Fruit fly (Drosophila melanogaster): ENCODE measurements around the gene CG14042.

The CG14042 gene

DNA sequence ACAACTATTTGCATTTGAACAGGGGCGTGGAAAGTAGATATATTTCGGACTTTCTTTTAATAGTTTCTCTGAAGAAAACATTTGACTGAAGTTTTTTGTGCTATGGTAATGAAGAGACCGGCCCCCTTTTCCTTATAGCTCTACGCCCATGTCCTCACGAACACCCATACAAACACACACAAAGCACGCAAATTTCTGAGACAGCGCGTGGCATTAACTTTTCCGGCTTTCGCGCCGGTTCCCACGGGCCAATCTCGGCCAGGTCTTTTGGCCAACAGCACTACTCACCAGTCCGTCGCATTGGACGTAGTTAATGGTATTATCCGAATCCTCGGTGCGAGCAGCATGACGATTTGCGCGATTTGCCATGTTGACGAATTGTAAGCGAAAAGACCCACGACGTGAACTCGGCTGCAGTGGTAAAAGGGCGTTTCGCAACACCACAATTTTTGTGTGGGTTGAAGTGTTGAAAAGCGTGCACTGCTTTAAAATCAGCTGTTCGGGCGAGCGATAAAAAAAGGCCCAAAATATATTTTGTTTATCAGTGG is 14.9 kb downstream of the CG14042 start, which contains the start of gene senju (continued):
- TF ChIP-seq CG3407 (GFP tag; optimal IDR thresholded peaks at IDR 0.05) = peak; percentile 66
- TF ChIP-seq CG1647 (GFP tag; optimal IDR thresholded peaks at IDR 0.05) = peak; percentile 45
- TF ChIP-seq run (tag; optimal IDR thresholded peaks at IDR 0.05) = peak; percentile 61
- TF ChIP-seq jing (GFP tag; optimal IDR thresholded peaks at IDR 0.05) = peak; percentile 76
- TF ChIP-seq scrt (GFP tag; optimal IDR thresholded peaks at IDR 0.05) = peak; percentile 65
- TF ChIP-seq pzg (GFP tag; optimal IDR thresholded peaks at IDR 0.05) = peak; percentile 95
- TF ChIP-seq Ssrp (tag; optimal IDR thresholded peaks at IDR 0.05) = peak; percentile 66
- TF ChIP-seq salm (tag; optimal IDR thresholded peaks at IDR 0.05) = peak; percentile 47
- TF ChIP-seq prd (optimal IDR thresholded peaks at IDR 0.05) = no peak
- peak; percentile 84 for TF ChIP-seq prd (GFP tag; IDR thresholded peaks at IDR 0.05)
- no peak for TF ChIP-seq CG7963 (GFP tag; IDR thresholded peaks at IDR 0.05; ENCODE audit: partially characterized antibody)
- TF ChIP-seq Kr (GFP tag; optimal IDR thresholded peaks at IDR 0.05) = peak; percentile 33
- TF ChIP-seq Deaf1 (tag; optimal IDR thresholded peaks at IDR 0.05) = peak; percentile 86
- TF ChIP-seq sob (GFP tag; IDR thresholded peaks at IDR 0.05) = peak; percentile 84
- TF ChIP-seq odd (GFP tag; optimal IDR thresholded peaks at IDR 0.05) = peak; percentile 79
- TF ChIP-seq trem (tag; optimal IDR thresholded peaks at IDR 0.05) = peak; percentile 51
- TF ChIP-seq Max (GFP tag; optimal IDR thresholded peaks at IDR 0.05) = peak; percentile 90
- TF ChIP-seq ase (GFP tag; IDR thresholded peaks at IDR 0.05) = peak; percentile 76
- TF ChIP-seq pros (GFP tag; optimal IDR thresholded peaks at IDR 0.05) = peak; percentile 20
- TF ChIP-seq peb (GFP tag; IDR thresholded peaks at IDR 0.05) = no peak; the same call in 1 of the 2 replicates
- peak; percentile 83 for TF ChIP-seq CG14441 (GFP tag; IDR thresholded peaks at IDR 0.05)
- TF ChIP-seq tx (GFP tag; optimal IDR thresholded peaks at IDR 0.05) = peak; percentile 82
- peak; percentile 33 for TF ChIP-seq CG3838 (GFP tag; optimal IDR thresholded peaks at IDR 0.05)
- 0 out of 2 replicates have a peak, but pooled peaks have one; percentile 30 for TF ChIP-seq Oaz (GFP tag; IDR thresholded peaks at IDR 0.05)
- peak; percentile 79 for TF ChIP-seq stwl (tag; optimal IDR thresholded peaks at IDR 0.05)
- TF ChIP-seq ash1 (GFP tag; optimal IDR thresholded peaks at IDR 0.05) = peak; percentile 74
- 0 out of 3 replicates have a peak, but pooled peaks have one; percentile 35 for TF ChIP-seq CG2199 (GFP tag; IDR thresholded peaks at IDR 0.05)
- peak; percentile 70 for TF ChIP-seq Mes4 (GFP tag; optimal IDR thresholded peaks at IDR 0.05)
- peak; percentile 63 for TF ChIP-seq CG17829 (tag; optimal IDR thresholded peaks at IDR 0.05)
- TF ChIP-seq CG13123 (GFP tag; optimal IDR thresholded peaks at IDR 0.05) = peak; percentile 81
- peak; percentile 62 for TF ChIP-seq Adf1 (GFP tag; IDR thresholded peaks at IDR 0.05)
- peak; percentile 89 for TF ChIP-seq CG9727 (GFP tag; optimal IDR thresholded peaks at IDR 0.05)
- TF ChIP-seq HmgD (GFP tag; optimal IDR thresholded peaks at IDR 0.05) = peak; percentile 87
- peak; percentile 63; the same call in 2 of the 3 replicates for TF ChIP-seq CG34224 (GFP tag; IDR thresholded peaks at IDR 0.05; ENCODE audit: partially characterized antibody)
- TF ChIP-seq nerfin-1 (tag; optimal IDR thresholded peaks at IDR 0.05) = peak; percentile 71
- TF ChIP-seq CG7357 (GFP tag; IDR thresholded peaks at IDR 0.05) = no peak; the same call in 2 of the 3 replicates
- TF ChIP-seq fd64A (GFP tag; optimal IDR thresholded peaks at IDR 0.05) = peak; percentile 59
- TF ChIP-seq ham (GFP tag; IDR thresholded peaks at IDR 0.05) = peak; percentile 40; the same call in 1 of the 2 replicates
- TF ChIP-seq CG12104 (GFP tag; optimal IDR thresholded peaks at IDR 0.05) = peak; percentile 73
- peak; percentile 50 for TF ChIP-seq CG12299 (tag; optimal IDR thresholded peaks at IDR 0.05)
- peak; percentile 78 for TF ChIP-seq CG17361 (GFP tag; IDR thresholded peaks at IDR 0.05)
- no peak for TF ChIP-seq Gsc (GFP tag; IDR thresholded peaks at IDR 0.05)
- peak; percentile 91 for TF ChIP-seq lab (GFP tag; optimal IDR thresholded peaks at IDR 0.05)
- TF ChIP-seq CG1024 (GFP tag; IDR thresholded peaks at IDR 0.05) = peak; percentile 68
- TF ChIP-seq crc (GFP tag; optimal IDR thresholded peaks at IDR 0.05) = peak; percentile 73
- peak; percentile 48 for TF ChIP-seq Dref (GFP tag; IDR thresholded peaks at IDR 0.05)
- TF ChIP-seq rib (GFP tag; IDR thresholded peaks at IDR 0.05) = peak; percentile 95
- TF ChIP-seq pita (GFP tag; optimal IDR thresholded peaks at IDR 0.05) = no peak
- TF ChIP-seq dati (GFP tag; IDR thresholded peaks at IDR 0.05) = peak; percentile 73; the same call in 1 of the 2 replicates
- peak; percentile 90 for TF ChIP-seq CG12659 (GFP tag; optimal IDR thresholded peaks at IDR 0.05)
- TF ChIP-seq MBD-R2 (GFP tag; IDR thresholded peaks at IDR 0.05) = peak; percentile 98
